Fruit fly (Drosophila melanogaster) whole organism, embryonic: ENCODE data around the gene CG33269.
A peak's percentile ranks its signal among the peaks of the same experiment; 100 is the strongest.

Experiments
- ATbp ChIP-seq: fragments of 200-800 bp; sonication (Bioruptor generic); optimal IDR thresholded peaks from 2 replicates; lab custom pipeline; 2017; ENCODE audit warnings: missing biosample characterization, mild to moderate bottlenecking, missing genetic modification characterization, missing genetic modification reagents
- B-H1 ChIP-seq: fragments of 200-800 bp; sonication (Bioruptor generic); IDR thresholded peaks from 3 replicates; pipeline ENCODE4 v1.3.6; 2022; ENCODE audit warnings: missing biosample characterization, missing genetic modification characterization
- Bteb2 ChIP-seq: fragments of 200-800 bp; sonication (Bioruptor generic); optimal IDR thresholded peaks from 2 replicates; lab custom pipeline; 2016; ENCODE audit warnings: missing biosample characterization, missing genetic modification characterization
- CG10321 ChIP-seq: fragments of 200-800 bp; sonication (Bioruptor generic); IDR thresholded peaks from 2 replicates; pipeline ENCODE4 v1.3.6; 2022; ENCODE audit warnings: missing biosample characterization, missing genetic modification characterization
- CG10565 ChIP-seq: fragments of 200-800 bp; sonication (Bioruptor generic); optimal IDR thresholded peaks from 3 replicates; lab custom pipeline; 2016; ENCODE audit warnings: missing biosample characterization, mild to moderate bottlenecking, missing genetic modification characterization
- CG11723 ChIP-seq: fragments of 200-800 bp; sonication (Bioruptor generic); optimal IDR thresholded peaks from 2 replicates; lab custom pipeline; 2017; ENCODE audit warnings: missing biosample characterization, mild to moderate bottlenecking, missing genetic modification characterization
- CG17829 ChIP-seq: fragments of 200-800 bp; optimal IDR thresholded peaks from 2 replicates; lab custom pipeline; 2019; ENCODE audit warnings: missing biosample characterization, mild to moderate bottlenecking, missing genetic modification characterization, moderate library complexity
- CG17912 ChIP-seq: fragments of 200-800 bp; sonication (Bioruptor generic); optimal IDR thresholded peaks from 2 replicates; lab custom pipeline; 2018; ENCODE audit warnings: missing biosample characterization, mild to moderate bottlenecking, missing genetic modification characterization
- CG1832 ChIP-seq: fragments of 200-800 bp; sonication (Bioruptor generic); optimal IDR thresholded peaks from 2 replicates; lab custom pipeline; 2017; ENCODE audit warnings: missing biosample characterization, mild to moderate bottlenecking, missing genetic modification characterization, inconsistent platforms
- CG2129 ChIP-seq: fragments of 200-800 bp; sonication (Bioruptor generic); IDR thresholded peaks from 2 replicates; pipeline ENCODE4 v1.3.6; 2022; ENCODE audit warnings: missing biosample characterization, missing genetic modification characterization; ENCODE audit not compliant: partially characterized antibody
- CG2712 ChIP-seq: fragments of 200-800 bp; optimal IDR thresholded peaks from 3 replicates; lab custom pipeline; 2019; ENCODE audit warnings: missing biosample characterization, mild to moderate bottlenecking, missing genetic modification characterization, moderate library complexity
- CG2875 ChIP-seq: fragments of 200-800 bp; sonication (Bioruptor generic); optimal IDR thresholded peaks from 2 replicates; lab custom pipeline; 2017; ENCODE audit warnings: missing biosample characterization, mild to moderate bottlenecking, missing genetic modification characterization, missing genetic modification reagents
- CG30020 ChIP-seq: fragments of 200-800 bp; optimal IDR thresholded peaks from 2 replicates; lab custom pipeline; 2019; ENCODE audit warnings: missing biosample characterization, mild to moderate bottlenecking, missing genetic modification characterization, moderate library complexity
- CG30431 ChIP-seq: fragments of 200-800 bp; sonication (Bioruptor generic); optimal IDR thresholded peaks from 2 replicates; lab custom pipeline; 2017; ENCODE audit warnings: missing biosample characterization, missing genetic modification characterization
- CG33557 ChIP-seq: fragments of 200-800 bp; sonication (Bioruptor generic); optimal IDR thresholded peaks from 2 replicates; lab custom pipeline; 2019; ENCODE audit warnings: missing biosample characterization, mild to moderate bottlenecking, missing genetic modification characterization, moderate library complexity
- CG3838 ChIP-seq: fragments of 200-800 bp; sonication (Bioruptor generic); optimal IDR thresholded peaks from 3 replicates; lab custom pipeline; 2016; ENCODE audit warnings: missing biosample characterization, missing genetic modification characterization
- CG4424 ChIP-seq: fragments of 200-800 bp; sonication (Bioruptor generic); optimal IDR thresholded peaks from 3 replicates; lab custom pipeline; 2016; ENCODE audit warnings: missing biosample characterization, missing genetic modification characterization
- CG4730 ChIP-seq: fragments of 200-800 bp; sonication (Bioruptor generic); IDR thresholded peaks from 2 replicates; pipeline ENCODE4 v1.3.6; 2022; ENCODE audit warnings: missing biosample characterization, missing genetic modification characterization
- CG6254 ChIP-seq: fragments of 200-800 bp; sonication (Bioruptor generic); optimal IDR thresholded peaks from 3 replicates; lab custom pipeline; 2017; ENCODE audit warnings: mild to moderate bottlenecking, missing biosample characterization, missing genetic modification reagents, missing genetic modification characterization
- CG7556 ChIP-seq: fragments of 200-800 bp; sonication (Bioruptor generic); optimal IDR thresholded peaks from 2 replicates; lab custom pipeline; 2017; ENCODE audit warnings: missing biosample characterization, mild to moderate bottlenecking, missing genetic modification characterization
- CG7987 ChIP-seq: fragments of 200-800 bp; sonication (Bioruptor generic); optimal IDR thresholded peaks from 2 replicates; lab custom pipeline; 2018; ENCODE audit warnings: missing biosample characterization, mild to moderate bottlenecking, missing genetic modification characterization, moderate library complexity
- CG8924 ChIP-seq: fragments of 200-800 bp; optimal IDR thresholded peaks from 3 replicates; lab custom pipeline; 2019; ENCODE audit warnings: missing biosample characterization, mild to moderate bottlenecking, missing genetic modification characterization, moderate library complexity
- CG9215 ChIP-seq: fragments of 200-800 bp; sonication (Bioruptor generic); IDR thresholded peaks from 2 replicates; pipeline ENCODE4 v1.3.6; 2022; ENCODE audit warnings: missing biosample characterization, missing genetic modification characterization
- CG9876 ChIP-seq: fragments of 200-800 bp; sonication (Bioruptor generic); optimal IDR thresholded peaks from 2 replicates; lab custom pipeline; 2016; ENCODE audit warnings: missing biosample characterization, missing genetic modification characterization
- CTCF ChIP-seq: fragments of 200-800 bp; sonication (Bioruptor generic); optimal IDR thresholded peaks from 2 replicates; lab custom pipeline; 2017; ENCODE audit warnings: missing biosample characterization, mild to moderate bottlenecking, missing genetic modification characterization, moderate library complexity
- CrebB ChIP-seq: fragments of 200-800 bp; sonication (Bioruptor generic); optimal IDR thresholded peaks from 3 replicates; lab custom pipeline; 2018; ENCODE audit warnings: missing biosample characterization, mild to moderate bottlenecking, missing genetic modification characterization
- Gug ChIP-seq: fragments of 200-800 bp; sonication (Bioruptor generic); IDR thresholded peaks from 4 replicates; pipeline ENCODE4 v1.3.6; 2022; ENCODE audit warnings: missing biosample characterization, missing genetic modification characterization
- Med ChIP-seq: fragments of 200-800 bp; sonication (Bioruptor generic); peaks from one replicate; lab custom pipeline; 2016; ENCODE audit warnings: missing biosample characterization, missing genetic modification characterization, mild to moderate bottlenecking, inconsistent platforms, moderate library complexity
- Oli ChIP-seq: fragments of 200-800 bp; sonication (Bioruptor generic); optimal IDR thresholded peaks from 2 replicates; lab custom pipeline; 2018; ENCODE audit warnings: missing biosample characterization, mild to moderate bottlenecking, missing genetic modification characterization, moderate library complexity
- Side ChIP-seq: fragments of 200-800 bp; sonication (Bioruptor generic); optimal IDR thresholded peaks from 2 replicates; lab custom pipeline; 2016; ENCODE audit warnings: missing biosample characterization, missing genetic modification characterization
- Sox102F ChIP-seq: fragments of 200-800 bp; sonication (Bioruptor generic); optimal IDR thresholded peaks from 2 replicates; lab custom pipeline; 2018; ENCODE audit warnings: missing biosample characterization, mild to moderate bottlenecking, missing genetic modification characterization, moderate library complexity
- btn ChIP-seq: fragments of 200-800 bp; sonication (Bioruptor generic); optimal IDR thresholded peaks from 2 replicates; lab custom pipeline; 2016; ENCODE audit warnings: missing biosample characterization, missing genetic modification characterization
- corto ChIP-seq: fragments of 200-800 bp; sonication (Bioruptor generic); optimal IDR thresholded peaks from 2 replicates; lab custom pipeline; 2016; ENCODE audit warnings: missing biosample characterization, mild to moderate bottlenecking, missing genetic modification characterization, moderate library complexity
- crol ChIP-seq: fragments of 200-800 bp; sonication (Bioruptor generic); IDR thresholded peaks from 2 replicates; pipeline ENCODE4 v1.3.6; 2022; ENCODE audit warnings: missing biosample characterization, missing genetic modification characterization
- exex ChIP-seq: fragments of 200-800 bp; sonication (Bioruptor generic); optimal IDR thresholded peaks from 4 replicates; lab custom pipeline; 2018; ENCODE audit warnings: missing biosample characterization, mild to moderate bottlenecking, missing genetic modification characterization, moderate library complexity
- gce ChIP-seq: fragments of 200-800 bp; sonication (Bioruptor generic); IDR thresholded peaks from 3 replicates; pipeline ENCODE4 v1.3.6; 2022; ENCODE audit warnings: missing biosample characterization, missing genetic modification characterization
- gcm2 ChIP-seq: fragments of 200-800 bp; sonication (Bioruptor generic); optimal IDR thresholded peaks from 2 replicates; lab custom pipeline; 2016; ENCODE audit warnings: missing biosample characterization, missing genetic modification characterization
- gem ChIP-seq: fragments of 200-800 bp; sonication (Bioruptor generic); optimal IDR thresholded peaks from 2 replicates; lab custom pipeline; 2019; ENCODE audit warnings: missing biosample characterization, mild to moderate bottlenecking, missing genetic modification characterization, moderate library complexity
- gfzf ChIP-seq: fragments of 200-800 bp; sonication (Bioruptor generic); optimal IDR thresholded peaks from 2 replicates; lab custom pipeline; 2016; ENCODE audit warnings: missing biosample characterization, mild to moderate bottlenecking, missing genetic modification characterization, moderate library complexity
- grau ChIP-seq: fragments of 200-800 bp; optimal IDR thresholded peaks from 3 replicates; lab custom pipeline; 2019; ENCODE audit warnings: missing biosample characterization, mild to moderate bottlenecking, missing genetic modification characterization, moderate library complexity
- gsb-n ChIP-seq: fragments of 200-800 bp; sonication (Bioruptor generic); optimal IDR thresholded peaks from 3 replicates; lab custom pipeline; 2018; ENCODE audit warnings: missing biosample characterization, mild to moderate bottlenecking, missing genetic modification characterization
- hbn ChIP-seq: fragments of 200-800 bp; sonication (Bioruptor generic); IDR thresholded peaks from 2 replicates; pipeline ENCODE4 v1.3.6; 2022; ENCODE audit warnings: missing biosample characterization, missing genetic modification characterization; ENCODE audit not compliant: partially characterized antibody
- inv ChIP-seq: fragments of 200-800 bp; sonication (Bioruptor generic); IDR thresholded peaks from 2 replicates; pipeline ENCODE4 v1.3.6; 2022; ENCODE audit warnings: missing biosample characterization, missing genetic modification characterization; ENCODE audit not compliant: partially characterized antibody
- pita ChIP-seq: fragments of 200-800 bp; sonication (Bioruptor generic); optimal IDR thresholded peaks from 2 replicates; lab custom pipeline; 2017; ENCODE audit warnings: missing biosample characterization, mild to moderate bottlenecking, missing genetic modification characterization
- sima ChIP-seq: fragments of 200-800 bp; sonication (Bioruptor generic); optimal IDR thresholded peaks from 2 replicates; lab custom pipeline; 2016; ENCODE audit warnings: missing biosample characterization, missing genetic modification characterization
- tin ChIP-seq: fragments of 200-800 bp; sonication (Bioruptor generic); optimal IDR thresholded peaks from 3 replicates; lab custom pipeline; 2016; ENCODE audit warnings: missing biosample characterization, missing genetic modification characterization
- tll ChIP-seq, 2 experiments: fragments of 200-800 bp in 1 of 2; fragments of >200 bp in 1 of 2; sonication (Bioruptor generic) in 1 of 2; optimal IDR thresholded peaks; 2 replicates each; lab custom pipeline; 2017 to 2019; ENCODE audit warnings: missing biosample characterization in 2 of 2, missing genetic modification characterization in 2 of 2, mild to moderate bottlenecking in 1 of 2, moderate library complexity in 1 of 2
- tup ChIP-seq: fragments of 200-800 bp; sonication (Bioruptor generic); optimal IDR thresholded peaks from 2 replicates; lab custom pipeline; 2016; ENCODE audit warnings: missing biosample characterization, mild to moderate bottlenecking, missing genetic modification characterization, moderate library complexity
- tx ChIP-seq: fragments of 200-800 bp; sonication (Bioruptor generic); optimal IDR thresholded peaks from 2 replicates; lab custom pipeline; 2016; ENCODE audit warnings: missing biosample characterization, missing genetic modification characterization

The CG33269 gene

dm6 chr3L:11554796-11555195 is 27.2 kb downstream of the CG33269 start (continued):
- no peak for TF ChIP-seq gce (GFP tag; lab: Robert Waterston, UW)
- no peak for TF ChIP-seq btn

dm6 chr3L:11554338-11554737 is 27.7 kb downstream of the CG33269 start:
- TF ChIP-seq Gug: peak; percentile 63; the same call in 3 of the 4 replicates
- TF ChIP-seq tx: peak; percentile 56
- TF ChIP-seq gcm2 (GFP tag; lab: Kevin White, UChicago): no peak
- peak; percentile 94 for TF ChIP-seq CG33557
- TF ChIP-seq CG1832 (GFP tag; lab: Kevin White, UChicago): no peak
- TF ChIP-seq CG9215 (GFP tag; lab: Robert Waterston, UW): peak; percentile 47; the same call in 1 of the 2 replicates
- TF ChIP-seq CG7987 (GFP tag; lab: Kevin White, UChicago): peak; percentile 63
- no peak for TF ChIP-seq exex (tag; lab: Kevin White, UChicago)
- TF ChIP-seq CG6254: peak; percentile 93
- peak; percentile 80 for TF ChIP-seq Sox102F (GFP tag; lab: Kevin White, UChicago)
- TF ChIP-seq ATbp: peak; percentile 68
- no peak for TF ChIP-seq CG2129 (GFP tag; lab: Robert Waterston, UW)
- no peak for TF ChIP-seq CG9876 (GFP tag; lab: Kevin White, UChicago)
- peak; percentile 61 for TF ChIP-seq CG3838 (GFP tag; lab: Kevin White, UChicago)
- no peak for TF ChIP-seq sima (GFP tag; lab: Kevin White, UChicago)
- no peak for TF ChIP-seq hbn (GFP tag; lab: Robert Waterston, UW)
- no peak for TF ChIP-seq crol (GFP tag; lab: Robert Waterston, UW)
- TF ChIP-seq CG10565 (GFP tag; lab: Kevin White, UChicago): peak; percentile 64
- peak; percentile 76 for TF ChIP-seq Side (GFP tag; lab: Kevin White, UChicago)
- no peak for TF ChIP-seq corto (GFP tag; lab: Kevin White, UChicago)
- peak; percentile 51 for TF ChIP-seq tup
- TF ChIP-seq CTCF (GFP tag; lab: Kevin White, UChicago): no peak
- TF ChIP-seq Med (GFP tag; lab: Kevin White, UChicago): peak; percentile 91
- TF ChIP-seq CG7556 (GFP tag; lab: Kevin White, UChicago): peak; percentile 80
- TF ChIP-seq tll (GFP tag; optimal IDR thresholded peaks at IDR 0.05; lab: Kevin White, UChicago): peak in 1 of 2 experiments; percentile 53
- TF ChIP-seq inv (GFP tag; lab: Robert Waterston, UW): no peak
- TF ChIP-seq Oli (tag; lab: Kevin White, UChicago): peak; percentile 84
- peak; percentile 56; the same call in 1 of the 3 replicates for TF ChIP-seq B-H1 (GFP tag; lab: Robert Waterston, UW)
- peak; percentile 80 for TF ChIP-seq CG30431 (GFP tag; lab: Kevin White, UChicago)
- peak; percentile 85 for TF ChIP-seq tin (GFP tag; lab: Kevin White, UChicago)
- TF ChIP-seq gsb-n: peak; percentile 91
- TF ChIP-seq CG10321 (GFP tag; lab: Robert Waterston, UW): 0 out of 2 replicates have a peak, but pooled peaks have one; percentile 17
- TF ChIP-seq CG17912 (GFP tag; lab: Kevin White, UChicago): no peak
- peak; percentile 96 for TF ChIP-seq CG17829 (tag; lab: Kevin White, UChicago)
- peak; percentile 78 for TF ChIP-seq CG2875 (GFP tag; lab: Kevin White, UChicago)
- peak; percentile 80 for TF ChIP-seq CG4424 (GFP tag; lab: Kevin White, UChicago)
- TF ChIP-seq CG4730 (GFP tag; lab: Robert Waterston, UW): peak; percentile 61
- peak; percentile 93 for TF ChIP-seq CG8924 (tag; lab: Kevin White, UChicago)
- TF ChIP-seq CG2712 (tag; lab: Kevin White, UChicago): peak; percentile 96
- TF ChIP-seq gfzf: no peak
- peak; percentile 82 for TF ChIP-seq grau
- no peak for TF ChIP-seq pita
- peak; percentile 51 for TF ChIP-seq Bteb2 (GFP tag; lab: Kevin White, UChicago)
- TF ChIP-seq gem (tag; lab: Kevin White, UChicago): peak; percentile 93
- TF ChIP-seq CG11723 (GFP tag; lab: Kevin White, UChicago): peak; percentile 70
- TF ChIP-seq CG30020: peak; percentile 70
- peak; percentile 40 for TF ChIP-seq CrebB (tag; lab: Kevin White, UChicago)
